Worm (Caenorhabditis elegans): ENCODE data around the gene K10D6.4.

K10D6.4 gene

DNA sequence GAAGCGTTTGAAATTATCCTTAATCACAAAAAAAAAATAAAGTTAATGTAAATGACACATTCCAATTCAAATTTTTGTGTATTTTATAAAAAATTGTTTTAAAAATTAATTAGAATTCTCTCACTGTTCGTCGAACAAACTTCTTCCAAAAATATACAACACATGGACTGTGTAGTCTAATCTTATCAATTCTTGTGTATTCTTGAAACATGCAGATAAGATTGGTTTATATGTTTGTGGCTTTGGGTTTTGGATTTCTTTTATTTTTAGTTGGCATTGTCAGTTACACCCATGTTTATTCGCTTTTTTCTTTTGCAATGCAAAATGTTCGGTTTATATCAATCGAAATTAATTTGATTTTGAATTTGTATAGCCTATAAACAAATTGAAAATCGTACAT is 18.7 kb downstream of the K10D6.4 start:
- no peak for TF ChIP-seq hmg-4 (GFP tag; optimal IDR thresholded peaks at IDR 0.05)
- no peak for TF ChIP-seq ceh-36 (tag; optimal IDR thresholded peaks at IDR 0.05)
- no peak for TF ChIP-seq flt-1 (GFP tag; IDR thresholded peaks at IDR 0.05)
- TF ChIP-seq pes-1 (GFP tag; IDR thresholded peaks at IDR 0.05) = no peak
- TF ChIP-seq sea-1 (GFP tag; conservative IDR thresholded peaks at IDR 0.05) = no peak

- TF ChIP-seq F13C5.2 (tag; optimal IDR thresholded peaks at IDR 0.05) (no peak), tbx-11 (GFP tag; IDR thresholded peaks at IDR 0.05) (no peak), hnd-1 (tag; optimal IDR thresholded peaks at IDR 0.05) (no peak), ceh-36 (tag; optimal IDR thresholded peaks at IDR 0.05) (no peak), flt-1 (GFP tag; IDR thresholded peaks at IDR 0.05) (no peak), hmg-4 (GFP tag; optimal IDR thresholded peaks at IDR 0.05) (no peak), aly-1 (tag; optimal IDR thresholded peaks at IDR 0.05) (no peak), hmbx-1 (tag; optimal IDR thresholded peaks at IDR 0.05) (no peak), B0310.2 (tag; optimal IDR thresholded peaks at IDR 0.05) (no peak), tbx-37 (GFP tag; conservative IDR thresholded peaks at IDR 0.05) (no peak), scrt-1 (GFP tag; IDR thresholded peaks at IDR 0.05) (no peak), tra-4 (tag; optimal IDR thresholded peaks at IDR 0.05) (no peak), ets-7 (tag; optimal IDR thresholded peaks at IDR 0.05) (no peak), ama-1 (optimal IDR thresholded peaks at IDR 0.05) (no peak), ceh-13 (GFP tag; optimal IDR thresholded peaks at IDR 0.05) (no peak), sea-1 (GFP tag; conservative IDR thresholded peaks at IDR 0.05) (no peak)
These were observed 19.2 kb downstream of the K10D6.4 start, which contains the start of gene T19B10.2 for ce11 chrV:11220936-11221335. TSS of gene T19B10.2 (plus strand) at chrV:11221302.

DNA sequence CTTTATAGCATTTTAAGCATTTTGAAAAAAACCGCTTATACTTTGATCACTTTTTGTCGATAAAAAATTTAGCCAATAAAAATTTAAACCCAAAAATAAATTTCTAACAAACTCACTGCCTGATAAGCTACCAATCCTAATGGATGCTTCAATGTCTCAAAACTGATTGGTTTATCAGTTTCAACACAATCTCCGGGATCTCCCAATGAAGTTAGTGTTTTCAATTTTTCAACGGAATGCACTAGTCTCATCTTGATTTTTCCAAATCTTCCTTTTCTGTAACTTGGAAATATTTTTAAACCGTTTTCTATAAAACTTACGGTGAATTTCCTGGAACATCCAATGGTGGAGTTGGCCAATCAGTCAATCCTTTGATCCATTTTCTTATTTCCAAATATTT is 22.0 kb downstream of the K10D6.4 start:
- TF ChIP-seq hmbx-1 (tag; optimal IDR thresholded peaks at IDR 0.05) (no peak), pes-1 (GFP tag; IDR thresholded peaks at IDR 0.05) (no peak), tra-4 (tag; optimal IDR thresholded peaks at IDR 0.05) (no peak), F13C5.2 (tag; optimal IDR thresholded peaks at IDR 0.05) (no peak), sea-1 (GFP tag; conservative IDR thresholded peaks at IDR 0.05) (no peak), flt-1 (GFP tag; IDR thresholded peaks at IDR 0.05) (no peak), tbx-37 (GFP tag; conservative IDR thresholded peaks at IDR 0.05) (no peak), scrt-1 (GFP tag; IDR thresholded peaks at IDR 0.05) (no peak), ceh-13 (GFP tag; optimal IDR thresholded peaks at IDR 0.05) (no peak), ets-7 (tag; optimal IDR thresholded peaks at IDR 0.05) (no peak), hmg-4 (GFP tag; optimal IDR thresholded peaks at IDR 0.05) (no peak), aly-1 (tag; optimal IDR thresholded peaks at IDR 0.05) (no peak), B0310.2 (tag; optimal IDR thresholded peaks at IDR 0.05) (no peak), ama-1 (optimal IDR thresholded peaks at IDR 0.05) (no peak), hnd-1 (tag; optimal IDR thresholded peaks at IDR 0.05) (no peak), tbx-11 (GFP tag; IDR thresholded peaks at IDR 0.05) (no peak), ceh-36 (tag; optimal IDR thresholded peaks at IDR 0.05) (no peak)

DNA sequence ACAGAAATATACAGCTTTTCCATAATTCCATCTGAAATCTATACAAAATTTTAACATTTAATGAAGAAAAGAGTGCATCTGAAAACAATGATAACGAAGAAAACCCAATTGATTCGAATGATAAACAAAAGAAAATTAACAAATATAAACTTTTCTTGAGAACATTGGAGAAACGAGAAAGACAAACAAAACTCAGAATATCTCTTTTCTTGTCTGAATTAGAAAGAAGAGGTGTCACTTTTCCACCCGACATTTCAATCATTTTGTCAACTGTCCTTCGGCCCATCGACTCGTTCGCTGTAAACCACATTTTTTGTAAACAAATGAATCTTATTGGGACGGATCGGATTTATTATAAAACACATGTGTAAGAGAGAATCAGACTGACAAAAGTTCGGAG is 24.3 kb downstream of the K10D6.4 start, which contains the start of gene bgal-1:
Gene bgal-1, minus strand, starts transcription at position 38 of the 400 bp plus-strand sequence.
- TF ChIP-seq flt-1 (GFP tag; IDR thresholded peaks at IDR 0.05) (no peak), hmg-4 (GFP tag; optimal IDR thresholded peaks at IDR 0.05) (no peak), scrt-1 (GFP tag; IDR thresholded peaks at IDR 0.05) (no peak), ceh-36 (tag; optimal IDR thresholded peaks at IDR 0.05) (no peak), B0310.2 (tag; optimal IDR thresholded peaks at IDR 0.05) (no peak), hmbx-1 (tag; optimal IDR thresholded peaks at IDR 0.05) (no peak), sea-1 (GFP tag; conservative IDR thresholded peaks at IDR 0.05) (no peak), hnd-1 (tag; optimal IDR thresholded peaks at IDR 0.05) (no peak), ceh-13 (GFP tag; optimal IDR thresholded peaks at IDR 0.05) (no peak), ama-1 (optimal IDR thresholded peaks at IDR 0.05) (no peak), ets-7 (tag; optimal IDR thresholded peaks at IDR 0.05) (no peak), F13C5.2 (tag; optimal IDR thresholded peaks at IDR 0.05) (no peak), tbx-11 (GFP tag; IDR thresholded peaks at IDR 0.05) (no peak), aly-1 (tag; optimal IDR thresholded peaks at IDR 0.05) (no peak), tbx-37 (GFP tag; conservative IDR thresholded peaks at IDR 0.05) (no peak), pes-1 (GFP tag; IDR thresholded peaks at IDR 0.05) (no peak), tra-4 (tag; optimal IDR thresholded peaks at IDR 0.05) (no peak)

- peak; percentile 60 for TF ChIP-seq hmg-4 (GFP tag; optimal IDR thresholded peaks at IDR 0.05)
- TF ChIP-seq tbx-37 (GFP tag; conservative IDR thresholded peaks at IDR 0.05) = 0 out of 2 replicates have a peak, but pooled peaks have one; percentile 11
- TF ChIP-seq F13C5.2 (tag; optimal IDR thresholded peaks at IDR 0.05) = peak; percentile 39
- TF ChIP-seq tbx-11 (GFP tag; IDR thresholded peaks at IDR 0.05) = no peak
These were observed 27.0 kb downstream of the K10D6.4 start, which contains the start of gene pqn-70 for ce11 chrV:11228653-11229173. TSS of gene pqn-70 (minus strand) at chrV:11228703.

ce11 chrV:11231177-11231576 is 29.5 kb downstream of the K10D6.4 start:
- TF ChIP-seq F13C5.2 (tag; optimal IDR thresholded peaks at IDR 0.05) (no peak), ama-1 (optimal IDR thresholded peaks at IDR 0.05) (no peak), aly-1 (tag; optimal IDR thresholded peaks at IDR 0.05) (no peak), B0310.2 (tag; optimal IDR thresholded peaks at IDR 0.05) (no peak), hmg-4 (GFP tag; optimal IDR thresholded peaks at IDR 0.05) (no peak), hnd-1 (tag; optimal IDR thresholded peaks at IDR 0.05) (no peak), pes-1 (GFP tag; IDR thresholded peaks at IDR 0.05) (no peak), tbx-37 (GFP tag; conservative IDR thresholded peaks at IDR 0.05) (no peak), scrt-1 (GFP tag; IDR thresholded peaks at IDR 0.05) (no peak), flt-1 (GFP tag; IDR thresholded peaks at IDR 0.05) (no peak), tra-4 (tag; optimal IDR thresholded peaks at IDR 0.05) (no peak), ceh-36 (tag; optimal IDR thresholded peaks at IDR 0.05) (no peak)

DNA sequence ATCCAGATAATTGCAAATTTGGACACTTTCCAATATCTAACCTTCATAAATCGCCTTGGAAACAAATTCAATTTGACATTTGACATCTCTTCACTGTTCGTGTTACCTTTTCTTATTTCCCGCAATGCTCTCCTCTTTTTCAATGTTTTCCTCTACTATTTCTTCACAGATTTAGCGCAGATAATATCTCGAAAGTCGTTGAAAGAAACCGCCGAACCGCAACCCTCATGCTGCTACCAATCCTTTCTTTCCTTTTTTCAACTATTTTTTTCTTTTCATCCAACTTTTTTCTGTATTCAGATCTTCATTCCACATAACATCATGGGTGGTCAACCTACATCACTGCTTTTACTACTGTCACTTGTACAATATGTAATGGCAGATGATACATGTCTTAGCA is 32.6 kb downstream of the K10D6.4 start, which contains the start of gene T19B10.5:
Gene T19B10.5, plus strand, starts transcription at position 301 of the 400 bp plus-strand sequence.
- TF ChIP-seq F13C5.2 (tag; optimal IDR thresholded peaks at IDR 0.05) = no peak
- TF ChIP-seq ceh-36 (tag; optimal IDR thresholded peaks at IDR 0.05) = no peak
- no peak for TF ChIP-seq ama-1 (optimal IDR thresholded peaks at IDR 0.05)
- no peak for TF ChIP-seq hmbx-1 (tag; optimal IDR thresholded peaks at IDR 0.05)
- TF ChIP-seq flt-1 (GFP tag; IDR thresholded peaks at IDR 0.05) = no peak
- TF ChIP-seq hmg-4 (GFP tag; optimal IDR thresholded peaks at IDR 0.05) = no peak
- no peak for TF ChIP-seq tbx-37 (GFP tag; conservative IDR thresholded peaks at IDR 0.05)
- no peak for TF ChIP-seq aly-1 (tag; optimal IDR thresholded peaks at IDR 0.05)
- TF ChIP-seq tbx-11 (GFP tag; IDR thresholded peaks at IDR 0.05) = no peak
- TF ChIP-seq sea-1 (GFP tag; conservative IDR thresholded peaks at IDR 0.05) = no peak
- TF ChIP-seq tra-4 (tag; optimal IDR thresholded peaks at IDR 0.05) = no peak
- no peak for TF ChIP-seq ets-7 (tag; optimal IDR thresholded peaks at IDR 0.05)

Measured in whole organism, early embryonic.